Fruit fly (Drosophila melanogaster) whole organism, embryonic: ENCODE results near the gene CG32260.

ENCODE experiments used
- CG42726 ChIP-seq: fragments of 200-800 bp; sonication (Bioruptor generic); IDR thresholded peaks from 2 replicates; pipeline ENCODE4 v1.3.6; 2022; ENCODE audit warnings: missing biosample characterization, missing genetic modification characterization; ENCODE audit not compliant: partially characterized antibody
- Dek ChIP-seq: fragments of 200-800 bp; sonication (Bioruptor generic); optimal IDR thresholded peaks from 3 replicates; lab custom pipeline; 2019; ENCODE audit warnings: missing biosample characterization, mild to moderate bottlenecking, missing genetic modification characterization, moderate library complexity
- Dfd ChIP-seq, 2 experiments: fragments of >200 bp; optimal IDR thresholded peaks; 2 replicates each; lab custom pipeline; 2017; ENCODE audit warnings: missing biosample characterization in 2 of 2, missing genetic modification characterization in 2 of 2
- Sox102F ChIP-seq: fragments of 200-800 bp; sonication (Bioruptor generic); optimal IDR thresholded peaks from 2 replicates; lab custom pipeline; 2018; ENCODE audit warnings: missing biosample characterization, mild to moderate bottlenecking, missing genetic modification characterization, moderate library complexity

DNA sequence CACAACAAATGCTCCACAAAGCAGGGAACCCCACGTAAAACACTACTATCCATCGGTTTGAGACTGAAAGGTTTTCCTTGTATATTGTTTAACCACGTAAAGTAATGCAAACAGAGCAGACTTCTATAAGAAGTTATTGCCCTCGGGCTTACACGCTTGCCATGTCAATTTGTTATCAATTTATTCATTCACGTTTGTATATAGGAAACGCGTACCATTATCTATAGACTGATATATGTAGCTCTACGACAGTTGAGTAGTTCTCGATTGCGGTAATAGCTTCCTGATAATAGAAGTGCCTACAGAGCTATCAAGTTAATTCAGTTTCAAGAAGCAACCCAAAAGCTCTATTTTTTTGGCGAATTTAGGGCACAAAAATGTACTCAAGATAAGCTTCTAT lies 43.0 kb upstream of the CG32260 start:
- TF ChIP-seq Dfd (GFP tag; optimal IDR thresholded peaks at IDR 0.05; lab: Kevin White, UChicago), result no peak
- TF ChIP-seq Sox102F (GFP tag; lab: Kevin White, UChicago), result no peak
- no peak for TF ChIP-seq CG42726
- TF ChIP-seq Dek, result no peak
